Fruit fly (Drosophila melanogaster): ENCODE results near the gene Myc.

Gene Myc

dm6 chrX:3427614-3427965 lies 54.6 kb downstream of the Myc start (continued):
- TF ChIP-seq CG3163 (GFP tag; optimal IDR thresholded peaks at IDR 0.05), result peak; percentile 53
- peak; percentile 33 for TF ChIP-seq CG3838 (GFP tag; optimal IDR thresholded peaks at IDR 0.05)
- TF ChIP-seq nerfin-1 (tag; optimal IDR thresholded peaks at IDR 0.05), result peak; percentile 27
- no peak for TF ChIP-seq CG16813 (GFP tag; IDR thresholded peaks at IDR 0.05; ENCODE audit: partially characterized antibody)
- peak; percentile 50; the same call in 1 of the 2 replicates for TF ChIP-seq CG14441 (GFP tag; IDR thresholded peaks at IDR 0.05)
- TF ChIP-seq grau (tag; optimal IDR thresholded peaks at IDR 0.05), result peak; percentile 84
- peak; percentile 41 for TF ChIP-seq pho (GFP tag; optimal IDR thresholded peaks at IDR 0.05)
- TF ChIP-seq ttk (GFP tag; IDR thresholded peaks at IDR 0.05), result 0 out of 2 replicates have a peak, but pooled peaks have one; percentile 23
- peak; percentile 61 for TF ChIP-seq tx (GFP tag; optimal IDR thresholded peaks at IDR 0.05)
- TF ChIP-seq gfzf (GFP tag; optimal IDR thresholded peaks at IDR 0.05), result no peak
- TF ChIP-seq pb (GFP tag; optimal IDR thresholded peaks at IDR 0.05), result peak; percentile 16
- peak; percentile 40 for TF ChIP-seq NfI (GFP tag; optimal IDR thresholded peaks at IDR 0.05)
- no peak for TF ChIP-seq CG12071 (GFP tag; optimal IDR thresholded peaks at IDR 0.05)
- no peak for TF ChIP-seq wdn (GFP tag; IDR thresholded peaks at IDR 0.05)
- TF ChIP-seq CG10274 (GFP tag; optimal IDR thresholded peaks at IDR 0.05), result no peak
- peak; percentile 72 for TF ChIP-seq CG6689 (GFP tag; IDR thresholded peaks at IDR 0.05)
- TF ChIP-seq ara (GFP tag; IDR thresholded peaks at IDR 0.05), result peak; percentile 81
- no peak for TF ChIP-seq Hmx (GFP tag; optimal IDR thresholded peaks at IDR 0.05)
- TF ChIP-seq dimm (GFP tag; IDR thresholded peaks at IDR 0.05), result no peak
- 0 out of 2 replicates have a peak, but pooled peaks have one; percentile 24 for TF ChIP-seq CG7372 (GFP tag; IDR thresholded peaks at IDR 0.05)
- TF ChIP-seq sr (GFP tag; IDR thresholded peaks at IDR 0.05), result no peak
- peak; percentile 93 for TF ChIP-seq CG17328 (GFP tag; IDR thresholded peaks at IDR 0.05)
- peak; percentile 38 for TF ChIP-seq lab (GFP tag; optimal IDR thresholded peaks at IDR 0.05)
- TF ChIP-seq crp (GFP tag; optimal IDR thresholded peaks at IDR 0.05), result peak in 1 of 2 experiments; percentile 27
- TF ChIP-seq fu2 (GFP tag; optimal IDR thresholded peaks at IDR 0.05), result peak; percentile 40
- no peak for TF ChIP-seq CG18764 (GFP tag; optimal IDR thresholded peaks at IDR 0.05)
- peak; percentile 69 for TF ChIP-seq CG10366 (GFP tag; IDR thresholded peaks at IDR 0.05)
- no peak for TF ChIP-seq hbn (GFP tag; IDR thresholded peaks at IDR 0.05; ENCODE audit: partially characterized antibody)
- 0 out of 3 replicates have a peak, but pooled peaks have one; percentile 16 for TF ChIP-seq CG11560 (tag; IDR thresholded peaks at IDR 0.05)
- peak; percentile 60 for TF ChIP-seq jing (GFP tag; optimal IDR thresholded peaks at IDR 0.05)
- TF ChIP-seq CG42726 (GFP tag; IDR thresholded peaks at IDR 0.05; ENCODE audit: partially characterized antibody), result no peak
- TF ChIP-seq CG7357 (GFP tag; IDR thresholded peaks at IDR 0.05), result 0 out of 3 replicates have a peak, but pooled peaks have one; percentile 47
- peak; percentile 45 for TF ChIP-seq Vsx1 (GFP tag; optimal IDR thresholded peaks at IDR 0.05)
- TF ChIP-seq Bdp1 (GFP tag; optimal IDR thresholded peaks at IDR 0.05), result peak; percentile 92
- no peak for TF ChIP-seq kni (GFP tag; optimal IDR thresholded peaks at IDR 0.05)
- peak; percentile 91 for TF ChIP-seq CG8924 (tag; optimal IDR thresholded peaks at IDR 0.05)
- no peak; the same call in 1 of the 2 replicates for TF ChIP-seq CG32767 (GFP tag; IDR thresholded peaks at IDR 0.05)
- TF ChIP-seq Spps (tag; optimal IDR thresholded peaks at IDR 0.05), result no peak
- no peak for TF ChIP-seq tll (GFP tag; optimal IDR thresholded peaks at IDR 0.05)
- TF ChIP-seq CG14014 (GFP tag; IDR thresholded peaks at IDR 0.05), result no peak; the same call in 1 of the 2 replicates
- TF ChIP-seq lmd (GFP tag; IDR thresholded peaks at IDR 0.05), result peak; percentile 72
- peak; percentile 73 for TF ChIP-seq dmrt99B (tag; optimal IDR thresholded peaks at IDR 0.05)
- TF ChIP-seq exex (tag; optimal IDR thresholded peaks at IDR 0.05), result no peak
- no peak for TF ChIP-seq CG10565 (GFP tag; optimal IDR thresholded peaks at IDR 0.05)
- TF ChIP-seq slbo (GFP tag; IDR thresholded peaks at IDR 0.05), result peak; percentile 64
- peak; percentile 53 for TF ChIP-seq CG4424 (GFP tag; optimal IDR thresholded peaks at IDR 0.05)
- TF ChIP-seq CG1832 (GFP tag; optimal IDR thresholded peaks at IDR 0.05), result no peak
- TF ChIP-seq CG9817 (tag; optimal IDR thresholded peaks at IDR 0.05), result peak; percentile 50
- no peak for TF ChIP-seq CG8281 (tag; optimal IDR thresholded peaks at IDR 0.05)
- no peak for TF ChIP-seq z (GFP tag; IDR thresholded peaks at IDR 0.05)
- TF ChIP-seq CG34422 (GFP tag; IDR thresholded peaks at IDR 0.05), result 0 out of 3 replicates have a peak, but pooled peaks have one; percentile 19
